Worm (Caenorhabditis elegans) whole organism, L4 larva: ENCODE results near the gene clec-251.
"Not testable (repeated sequence)": the region's sequence is repeated elsewhere in the genome, so short reads cannot be mapped to it uniquely, and the experiment has no call there.

ENCODE experiments used
- D1046.2 ChIP-seq: fragments of 200-800 bp; sonication (Bioruptor generic); IDR thresholded peaks from 2 replicates; pipeline ENCODE4 v1.3.6; 2022; ENCODE audit warnings: missing genetic modification characterization, missing compliant biosample characterization
- F10B5.3 ChIP-seq: sonication (generic microtip); optimal IDR thresholded peaks from 2 replicates; lab custom pipeline; 2016; ENCODE audit warnings: mild to moderate bottlenecking, missing genetic modification characterization, missing compliant biosample characterization
- F26F4.8 ChIP-seq: fragments of 200-800 bp; sonication (Bioruptor generic); conservative IDR thresholded peaks from 2 replicates; pipeline ENCODE4 v1.3.6; 2022; ENCODE audit warnings: missing genetic modification characterization, missing compliant biosample characterization
- F37D6.2 ChIP-seq: sonication (generic microtip); optimal IDR thresholded peaks from 2 replicates; lab custom pipeline; 2016; ENCODE audit warnings: mild to moderate bottlenecking, missing genetic modification characterization, missing compliant biosample characterization
- F49E8.2 ChIP-seq: sonication (generic microtip); optimal IDR thresholded peaks from 2 replicates; lab custom pipeline; 2016; ENCODE audit warnings: missing compliant biosample characterization, mild to moderate bottlenecking, missing genetic modification characterization, borderline replicate concordance
- T26A8.4 ChIP-seq: fragments of 200-800 bp; sonication (Bioruptor generic); IDR thresholded peaks from 2 replicates; pipeline ENCODE4 v1.3.6; 2022; ENCODE audit warnings: missing genetic modification characterization, missing compliant biosample characterization
- Y105C5A.15 ChIP-seq: fragments of 200-800 bp; sonication (Bioruptor generic); IDR thresholded peaks from 2 replicates; pipeline ENCODE4 v1.3.6; 2022; ENCODE audit warnings: missing genetic modification characterization, missing compliant biosample characterization
- aha-1 ChIP-seq: fragments of 150-350 bp; peaks from one replicate; lab custom pipeline; 2014; ENCODE audit warnings: missing biosample characterization, missing genetic modification characterization
- attf-4 ChIP-seq: sonication (generic microtip); optimal IDR thresholded peaks from 3 replicates; lab custom pipeline; 2017; ENCODE audit warnings: missing biosample characterization, missing genetic modification characterization
- ceh-62 ChIP-seq: sonication (generic microtip); optimal IDR thresholded peaks from 2 replicates; lab custom pipeline; 2017; ENCODE audit warnings: missing biosample characterization, missing genetic modification characterization
- cey-2 ChIP-seq: sonication (generic microtip); optimal IDR thresholded peaks from 3 replicates; lab custom pipeline; 2017; ENCODE audit warnings: missing genetic modification characterization, mild to moderate bottlenecking, missing compliant biosample characterization, antibody characterized with exemption, borderline replicate concordance; ENCODE audit not compliant: insufficient read depth
- ctbp-1 ChIP-seq: fragments of 200-800 bp; sonication (Bioruptor generic); IDR thresholded peaks from 2 replicates; pipeline ENCODE4 v1.3.6; 2022; ENCODE audit warnings: missing genetic modification reagents, missing genetic modification characterization, missing compliant biosample characterization
- daf-12 ChIP-seq: fragments of 150-350 bp; optimal IDR thresholded peaks from 2 replicates; lab custom pipeline; 2014; ENCODE audit warnings: missing biosample characterization, missing genetic modification reagents, missing genetic modification characterization
- daf-16 ChIP-seq, 3 experiments: sonication (generic microtip); optimal IDR thresholded peaks; 2 replicates each; lab custom pipeline; 2016 to 2017; ENCODE audit warnings: missing genetic modification characterization in 3 of 3, missing genetic modification reagents in 3 of 3, mild to moderate bottlenecking in 2 of 3, missing compliant biosample characterization in 2 of 3, missing biosample characterization in 1 of 3, moderate library complexity in 1 of 3
- dmd-6 ChIP-seq: fragments of 200-800 bp; sonication (Bioruptor generic); IDR thresholded peaks from 2 replicates; pipeline ENCODE4 v1.3.6; 2022; ENCODE audit warnings: missing genetic modification reagents, missing genetic modification characterization, missing compliant biosample characterization
- fos-1 ChIP-seq: fragments of 150-350 bp; optimal IDR thresholded peaks from 2 replicates; lab custom pipeline; 2014; ENCODE audit warnings: missing biosample characterization, missing genetic modification characterization
- lin-38 ChIP-seq: fragments of 200-800 bp; sonication (Bioruptor generic); IDR thresholded peaks from 2 replicates; pipeline ENCODE4 v1.3.6; 2022; ENCODE audit warnings: missing genetic modification reagents, missing genetic modification characterization, missing compliant biosample characterization
- lin-39 ChIP-seq: fragments of 150-350 bp; optimal IDR thresholded peaks from 2 replicates; lab custom pipeline; 2014; ENCODE audit warnings: missing biosample characterization, missing genetic modification reagents, missing genetic modification characterization
- madf-9 ChIP-seq: fragments of 200-800 bp; sonication (Bioruptor generic); conservative IDR thresholded peaks from 2 replicates; pipeline ENCODE4 v1.3.6; 2022; ENCODE audit warnings: missing genetic modification reagents, missing genetic modification characterization, missing compliant biosample characterization
- nhr-237 ChIP-seq: sonication (generic microtip); optimal IDR thresholded peaks from 2 replicates; lab custom pipeline; 2017; ENCODE audit warnings: missing biosample characterization, missing genetic modification characterization
- nhr-41 ChIP-seq: fragments of 200-800 bp; sonication (Bioruptor generic); IDR thresholded peaks from 2 replicates; pipeline ENCODE4 v1.3.6; 2022; ENCODE audit warnings: missing genetic modification reagents, missing genetic modification characterization, missing compliant biosample characterization
- nhr-76 ChIP-seq: fragments of 150-350 bp; optimal IDR thresholded peaks from 2 replicates; lab custom pipeline; 2014; ENCODE audit warnings: missing biosample characterization, missing genetic modification characterization
- nhr-77 ChIP-seq: fragments of 150-350 bp; optimal IDR thresholded peaks from 2 replicates; lab custom pipeline; 2014; ENCODE audit warnings: missing biosample characterization, missing genetic modification characterization
- pqm-1 ChIP-seq: sonication (generic microtip); optimal IDR thresholded peaks from 2 replicates; lab custom pipeline; 2017; ENCODE audit warnings: missing biosample characterization, missing genetic modification characterization
- snpc-1.2 ChIP-seq: fragments of 200-800 bp; sonication (Bioruptor generic); IDR thresholded peaks from 2 replicates; pipeline ENCODE4 v1.3.6; 2022; ENCODE audit warnings: missing genetic modification reagents, missing genetic modification characterization, missing compliant biosample characterization
- spr-1 ChIP-seq: sonication (generic microtip); optimal IDR thresholded peaks from 2 replicates; lab custom pipeline; 2016; ENCODE audit warnings: mild to moderate bottlenecking, missing genetic modification characterization, missing compliant biosample characterization
- unc-130 ChIP-seq: sonication (generic microtip); optimal IDR thresholded peaks from 2 replicates; lab custom pipeline; 2016; ENCODE audit warnings: missing genetic modification reagents, missing genetic modification characterization, missing compliant biosample characterization
- unc-62 ChIP-seq, 3 experiments: fragments of 150-350 bp in 1 of 3; sonication (generic microtip); optimal IDR thresholded peaks in 2 of 3; peaks in 1 of 3; 1 replicate in 1 of 3; 2 replicates in 2 of 3; lab custom pipeline; 2014 to 2017; ENCODE audit warnings: missing biosample characterization in 3 of 3, missing genetic modification characterization in 3 of 3, missing genetic modification reagents in 3 of 3, missing genotype in 1 of 3
- zfp-2 ChIP-seq: sonication (generic microtip); optimal IDR thresholded peaks from 2 replicates; lab custom pipeline; 2016; ENCODE audit warnings: mild to moderate bottlenecking, missing genetic modification characterization, missing compliant biosample characterization

Gene clec-251

DNA sequence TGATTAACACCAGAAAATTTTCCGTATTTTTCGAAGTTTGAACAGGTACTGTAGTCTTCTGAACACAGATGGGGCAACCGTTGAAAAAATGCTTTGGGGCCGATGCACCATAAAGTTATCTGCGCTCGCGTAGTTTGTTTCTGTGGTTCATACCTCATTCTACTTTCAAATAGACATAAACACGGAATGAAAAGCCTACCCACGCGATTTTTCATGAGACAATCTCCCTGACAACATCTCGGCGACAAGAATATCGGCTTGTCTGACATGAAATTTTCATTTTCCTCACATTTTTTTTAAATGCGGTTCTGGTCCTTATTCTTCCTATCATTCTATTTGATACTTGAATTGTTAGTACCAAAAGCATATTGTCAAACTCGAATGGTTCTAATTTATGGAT is 26.0 kb upstream of the clec-251 start, which contains the start of gene clec-257:
clec-257 (plus strand) TSS at position 301 of the 400 bp plus-strand sequence.
- TF ChIP-seq daf-16 (GFP tag; optimal IDR thresholded peaks at IDR 0.05; lab: Kevin White, UChicago) (no peak), daf-16 (tag; optimal IDR thresholded peaks at IDR 0.05; lab: Kevin White, UChicago) (no peak), dmd-6 (no peak), spr-1 (no peak), zfp-2 (tag; lab: Kevin White, UChicago) (no peak), madf-9 (GFP tag; lab: Robert Waterston, UW) (no peak), ceh-62 (tag; lab: Kevin White, UChicago) (no peak), D1046.2 (GFP tag; lab: Robert Waterston, UW) (no peak), cey-2 (no peak)

DNA sequence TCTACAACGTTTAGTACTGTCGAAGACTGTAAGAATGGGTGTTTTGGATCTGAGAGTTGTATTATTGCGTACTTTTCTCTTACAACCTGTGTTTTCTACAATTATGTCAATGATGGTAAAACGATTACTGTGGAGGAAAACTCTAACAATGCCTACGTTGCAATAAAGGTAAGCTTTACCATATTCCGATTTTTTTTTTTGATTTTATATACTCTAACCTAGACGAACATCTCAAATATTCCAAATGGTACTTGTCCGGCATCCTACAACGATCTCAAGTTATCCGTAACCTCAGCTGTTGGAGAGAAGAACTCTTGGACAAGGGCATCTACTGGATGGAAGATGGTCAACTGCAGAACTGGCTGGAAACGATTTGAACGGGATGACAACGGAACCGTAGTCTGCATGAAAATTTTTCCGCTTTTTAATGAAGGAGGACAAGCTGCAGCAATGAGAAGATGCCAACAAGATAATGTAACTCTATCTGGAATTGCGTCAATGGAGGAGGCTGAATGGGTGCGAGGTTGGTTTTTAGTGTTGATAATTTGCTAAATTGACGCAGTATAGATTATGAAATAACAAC is 25.1 kb upstream of the clec-251 start:
- TF ChIP-seq aha-1 (tag; lab: Kevin White, UChicago) (peak; percentile 91), daf-12 (tag; lab: Kevin White, UChicago) (no peak), unc-62 (GFP tag; optimal IDR thresholded peaks at IDR 0.05 in 1 of 2; lab: Kevin White, UChicago) (peak in 1 of 2 experiments; percentile 90), unc-62 (tag; optimal IDR thresholded peaks at IDR 0.05; lab: Kevin White, UChicago) (no peak)

DNA sequence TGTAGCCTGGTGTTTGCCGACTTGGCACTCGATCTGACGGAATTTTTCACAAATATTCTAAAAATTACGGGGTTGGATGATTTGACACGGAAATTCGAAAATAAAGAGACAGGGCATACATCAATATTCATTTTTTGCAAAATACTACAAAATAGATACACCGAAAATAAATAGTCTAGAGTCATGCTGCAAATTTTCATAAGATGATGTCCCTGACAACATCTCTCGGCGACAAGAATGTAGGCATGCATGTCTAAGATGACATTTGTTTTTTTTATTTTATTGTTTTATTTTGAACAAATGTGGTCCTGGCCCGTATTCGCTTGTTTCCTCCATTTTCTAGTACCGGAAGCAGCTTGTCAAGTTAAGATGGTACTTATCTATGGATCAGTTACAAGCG is 24.6 kb upstream of the clec-251 start, which contains the start of gene clec-256:
clec-256 (plus strand) TSS at position 301 of the 400 bp plus-strand sequence.
- TF ChIP-seq nhr-76 (tag; lab: Kevin White, UChicago) (no peak), T26A8.4 (GFP tag; lab: Robert Waterston, UW) (no peak), aha-1 (tag; lab: Kevin White, UChicago) (no peak), unc-130 (GFP tag; lab: Kevin White, UChicago) (no peak), F10B5.3 (tag; lab: Kevin White, UChicago) (no peak), dmd-6 (no peak), F26F4.8 (GFP tag; lab: Robert Waterston, UW) (no peak), fos-1 (no peak), lin-38 (no peak), nhr-237 (tag; lab: Kevin White, UChicago) (no peak), Y105C5A.15 (GFP tag; lab: Robert Waterston, UW) (no peak), snpc-1.2 (GFP tag; lab: Robert Waterston, UW) (no peak), F49E8.2 (tag; lab: Kevin White, UChicago) (no peak), nhr-41 (GFP tag; lab: Robert Waterston, UW) (no peak), ctbp-1 (GFP tag; lab: Robert Waterston, UW) (no peak), zfp-2 (tag; lab: Kevin White, UChicago) (no peak), F37D6.2 (tag; lab: Kevin White, UChicago) (no peak), lin-39 (tag; lab: Kevin White, UChicago) (no peak), nhr-77 (tag; lab: Kevin White, UChicago) (no peak)

DNA sequence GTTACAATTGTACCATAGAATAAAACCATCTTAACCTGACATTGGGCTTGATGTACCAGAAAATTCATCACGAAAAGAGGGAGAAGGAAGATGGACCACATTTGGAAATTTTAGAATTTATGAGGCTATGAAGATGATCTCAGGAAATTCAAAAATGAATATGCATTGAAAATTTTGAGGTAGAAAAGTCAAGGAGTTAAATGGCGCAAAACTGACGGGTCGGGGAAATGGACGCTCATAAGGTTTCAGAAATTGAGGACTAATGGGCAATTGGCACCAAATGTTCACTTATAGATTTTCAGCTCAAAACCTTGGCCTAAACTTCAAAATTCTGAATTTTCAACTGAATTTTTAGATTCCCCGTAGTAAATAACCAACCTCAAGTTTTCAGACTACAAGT is 23.8 kb upstream of the clec-251 start, which contains the start of gene clec-255:
clec-255 (minus strand) TSS at position 101 of the 400 bp plus-strand sequence.
- TF ChIP-seq lin-38: no peak
- peak; percentile 3 for TF ChIP-seq aha-1 (tag; lab: Kevin White, UChicago)

DNA sequence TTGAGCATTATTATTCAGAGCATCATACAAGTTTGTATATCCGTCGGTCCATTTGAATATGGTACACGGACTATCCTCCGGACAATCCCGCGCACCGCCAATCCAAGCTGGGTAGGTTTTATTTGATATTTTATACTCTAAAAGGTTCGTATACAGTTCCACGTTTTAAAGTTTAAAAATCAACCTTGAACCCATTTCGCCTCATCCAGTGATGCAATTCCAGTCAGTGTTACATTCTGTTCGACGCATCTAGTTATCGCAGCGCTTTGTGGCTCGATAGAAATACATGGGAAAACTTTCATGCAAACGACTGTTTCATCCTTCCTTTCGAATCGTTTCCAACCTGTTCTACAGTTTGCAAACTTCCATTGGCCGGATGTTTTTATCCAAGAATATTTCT is 23.1 kb upstream of the clec-251 start:
- TF ChIP-seq snpc-1.2 (GFP tag; lab: Robert Waterston, UW) (no peak), unc-62 (GFP tag; optimal IDR thresholded peaks at IDR 0.05 in 1 of 2; lab: Kevin White, UChicago) (peak in 1 of 2 experiments; percentile 93), unc-62 (tag; optimal IDR thresholded peaks at IDR 0.05; lab: Kevin White, UChicago) (no peak)

DNA sequence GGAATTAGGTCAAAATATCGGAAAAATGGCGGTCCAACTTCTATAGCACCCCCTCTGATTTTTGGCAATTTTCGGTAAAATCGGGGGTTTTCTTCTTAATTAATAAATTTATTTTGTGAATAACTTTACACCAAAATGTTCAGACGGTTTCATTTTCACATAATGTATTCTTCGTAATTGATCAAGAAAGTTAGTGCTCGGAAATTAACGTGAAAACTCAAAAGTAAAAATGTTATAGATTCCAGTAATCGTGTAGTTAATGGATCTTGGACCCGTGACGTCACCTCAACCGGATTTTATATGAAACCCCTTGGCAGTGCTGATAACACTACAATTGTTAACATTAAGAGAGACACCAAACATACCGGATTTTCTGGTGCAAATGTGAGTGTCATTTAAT is 15.3 kb upstream of the clec-251 start, which contains the start of gene F11D11.22:
F11D11.22 (plus strand) TSS at position 301 of the 400 bp plus-strand sequence.
- not testable (repeated sequence) for TF ChIP-seq zfp-2 (tag; lab: Kevin White, UChicago); attf-4; pqm-1 (tag; lab: Kevin White, UChicago)
- TF ChIP-seq, all 104 proteins: peak for 0; not testable (repeated sequence) for 104
